Fruit fly (Drosophila melanogaster): ENCODE measurements around the gene CG11584.

CG11584 gene

dm6 chrX:14208426-14209208 lies 27.8 kb downstream of the CG11584 start (continued):
- TF ChIP-seq chinmo (GFP tag; IDR thresholded peaks at IDR 0.05; ENCODE audit: partially characterized antibody): peak; percentile 54; the same call in 1 of the 4 replicates
- TF ChIP-seq trem (tag; optimal IDR thresholded peaks at IDR 0.05): peak; percentile 47
- TF ChIP-seq btn (GFP tag; optimal IDR thresholded peaks at IDR 0.05): no peak
- no peak for TF ChIP-seq ham (GFP tag; IDR thresholded peaks at IDR 0.05)
- TF ChIP-seq Trl (optimal IDR thresholded peaks at IDR 0.05): peak; percentile 16 to 22
- peak; percentile 20 for TF ChIP-seq Trl (GFP tag; optimal IDR thresholded peaks at IDR 0.05)
- TF ChIP-seq CG13296 (GFP tag; optimal IDR thresholded peaks at IDR 0.05): peak; percentile 24
- TF ChIP-seq CG6791 (GFP tag; IDR thresholded peaks at IDR 0.05; ENCODE audit: partially characterized antibody): no peak
- TF ChIP-seq sens-2 (GFP tag; IDR thresholded peaks at IDR 0.05): peak; percentile 51; the same call in 1 of the 2 replicates
- no peak for TF ChIP-seq shn (GFP tag; optimal IDR thresholded peaks at IDR 0.05)
- TF ChIP-seq CG9797 (GFP tag; optimal IDR thresholded peaks at IDR 0.05): no peak
- TF ChIP-seq prd (optimal IDR thresholded peaks at IDR 0.05): no peak
- TF ChIP-seq prd (GFP tag; IDR thresholded peaks at IDR 0.05): peak; percentile 17; the same call in 1 of the 3 replicates
- TF ChIP-seq ems (GFP tag; optimal IDR thresholded peaks at IDR 0.05): peak; percentile 47
- TF ChIP-seq run (tag; optimal IDR thresholded peaks at IDR 0.05): no peak
- peak; percentile 38 for TF ChIP-seq CG10209 (GFP tag; optimal IDR thresholded peaks at IDR 0.05)
- TF ChIP-seq Rfx (GFP tag; IDR thresholded peaks at IDR 0.05): peak; percentile 15; the same call in 1 of the 2 replicates
- TF ChIP-seq aop (GFP tag; IDR thresholded peaks at IDR 0.05): no peak
- no peak for TF ChIP-seq vfl (GFP tag; optimal IDR thresholded peaks at IDR 0.05)
- TF ChIP-seq CG6689 (GFP tag; IDR thresholded peaks at IDR 0.05): peak; percentile 55
- TF ChIP-seq CG4854 (GFP tag; optimal IDR thresholded peaks at IDR 0.05): no peak
- no peak for TF ChIP-seq pb (GFP tag; optimal IDR thresholded peaks at IDR 0.05)
- peak; percentile 29 for TF ChIP-seq CG2120 (GFP tag; optimal IDR thresholded peaks at IDR 0.05)
- TF ChIP-seq fd96Cb (tag; optimal IDR thresholded peaks at IDR 0.05): peak; percentile 71
- peak; percentile 44; the same call in 1 of the 2 replicates for TF ChIP-seq CG14441 (GFP tag; IDR thresholded peaks at IDR 0.05)
- TF ChIP-seq nmo (GFP tag; optimal IDR thresholded peaks at IDR 0.05): peak; percentile 61
- TF ChIP-seq Dip3 (GFP tag; optimal IDR thresholded peaks at IDR 0.05): no peak
- peak; percentile 57 for TF ChIP-seq Ssrp (tag; optimal IDR thresholded peaks at IDR 0.05)
- TF ChIP-seq CG9817 (tag; optimal IDR thresholded peaks at IDR 0.05): no peak
- no peak for TF ChIP-seq Kr (GFP tag; optimal IDR thresholded peaks at IDR 0.05)
- TF ChIP-seq bbx (GFP tag; IDR thresholded peaks at IDR 0.05; ENCODE audit: partially characterized antibody): no peak
- TF ChIP-seq CG12391 (tag; optimal IDR thresholded peaks at IDR 0.05): peak; percentile 74
- TF ChIP-seq bcd (GFP tag; optimal IDR thresholded peaks at IDR 0.05): peak; percentile 50
- peak; percentile 39; the same call in 1 of the 2 replicates for TF ChIP-seq wor (GFP tag; IDR thresholded peaks at IDR 0.05)
- TF ChIP-seq tna (GFP tag; IDR thresholded peaks at IDR 0.05; ENCODE audit: partially characterized antibody): no peak
- TF ChIP-seq ash1 (GFP tag; optimal IDR thresholded peaks at IDR 0.05): no peak
- 0 out of 3 replicates have a peak, but pooled peaks have one; percentile 26 for TF ChIP-seq CG6175 (GFP tag; IDR thresholded peaks at IDR 0.05)
- no peak for TF ChIP-seq jumu (GFP tag; optimal IDR thresholded peaks at IDR 0.05)
- TF ChIP-seq abd-A (tag; optimal IDR thresholded peaks at IDR 0.05): no peak
- TF ChIP-seq unc-4 (GFP tag; IDR thresholded peaks at IDR 0.05; ENCODE audit: partially characterized antibody): no peak
- TF ChIP-seq cg (GFP tag; optimal IDR thresholded peaks at IDR 0.05): peak; percentile 63
- no peak for TF ChIP-seq repo (GFP tag; optimal IDR thresholded peaks at IDR 0.05)
- TF ChIP-seq HLHmδ (GFP tag; optimal IDR thresholded peaks at IDR 0.05): peak; percentile 59
- peak; percentile 43 for TF ChIP-seq nau (GFP tag; optimal IDR thresholded peaks at IDR 0.05)
- no peak for TF ChIP-seq D19B (GFP tag; optimal IDR thresholded peaks at IDR 0.05)
- no peak for TF ChIP-seq CG3995 (GFP tag; optimal IDR thresholded peaks at IDR 0.05)
- TF ChIP-seq CG12659 (GFP tag; optimal IDR thresholded peaks at IDR 0.05): peak; percentile 48
- TF ChIP-seq CG8089 (GFP tag; optimal IDR thresholded peaks at IDR 0.05): peak; percentile 39
- TF ChIP-seq CG31224 (GFP tag; IDR thresholded peaks at IDR 0.05): no peak
